Worm (Caenorhabditis elegans) whole organism, early embryonic: ENCODE data around the gene twk-18.

Experiments used
- ceh-36 ChIP-seq: sonication (generic microtip); optimal IDR thresholded peaks from 2 replicates; lab custom pipeline; 2016; ENCODE audit warnings: missing genetic modification characterization, inconsistent platforms, missing compliant biosample characterization
- ets-7 ChIP-seq: sonication (generic microtip); optimal IDR thresholded peaks from 2 replicates; lab custom pipeline; 2016; ENCODE audit warnings: missing genotype, missing genetic modification characterization, missing compliant biosample characterization
- flt-1 ChIP-seq: fragments of 200-800 bp; sonication (Bioruptor generic); IDR thresholded peaks from 2 replicates; pipeline ENCODE4 v1.3.6; 2022; ENCODE audit warnings: missing genetic modification characterization, missing compliant biosample characterization
- hmbx-1 ChIP-seq: sonication (generic microtip); optimal IDR thresholded peaks from 2 replicates; lab custom pipeline; 2016; ENCODE audit warnings: mild to moderate bottlenecking, missing genetic modification characterization, missing compliant biosample characterization
- hmg-4 ChIP-seq: fragments of 200-800 bp; sonication (Bioruptor generic); optimal IDR thresholded peaks from 2 replicates; lab custom pipeline; 2018; ENCODE audit warnings: mild to moderate bottlenecking, missing genetic modification characterization, missing compliant biosample characterization
- hnd-1 ChIP-seq: sonication (generic microtip); optimal IDR thresholded peaks from 2 replicates; lab custom pipeline; 2016; ENCODE audit warnings: missing genetic modification characterization, missing compliant biosample characterization
- sea-1 ChIP-seq: fragments of 200-800 bp; sonication (Bioruptor generic); conservative IDR thresholded peaks from 2 replicates; pipeline ENCODE4 v1.3.6; 2022; ENCODE audit warnings: missing genetic modification characterization, missing compliant biosample characterization
- tbx-11 ChIP-seq: fragments of 200-800 bp; sonication (Bioruptor generic); IDR thresholded peaks from 2 replicates; pipeline ENCODE4 v1.3.6; 2022; ENCODE audit warnings: missing genetic modification characterization, missing compliant biosample characterization
- tbx-37 ChIP-seq: fragments of 200-800 bp; sonication (Bioruptor generic); conservative IDR thresholded peaks from 2 replicates; pipeline ENCODE4 v1.3.6; 2022; ENCODE audit warnings: missing genetic modification reagents, missing genetic modification characterization, missing compliant biosample characterization

DNA sequence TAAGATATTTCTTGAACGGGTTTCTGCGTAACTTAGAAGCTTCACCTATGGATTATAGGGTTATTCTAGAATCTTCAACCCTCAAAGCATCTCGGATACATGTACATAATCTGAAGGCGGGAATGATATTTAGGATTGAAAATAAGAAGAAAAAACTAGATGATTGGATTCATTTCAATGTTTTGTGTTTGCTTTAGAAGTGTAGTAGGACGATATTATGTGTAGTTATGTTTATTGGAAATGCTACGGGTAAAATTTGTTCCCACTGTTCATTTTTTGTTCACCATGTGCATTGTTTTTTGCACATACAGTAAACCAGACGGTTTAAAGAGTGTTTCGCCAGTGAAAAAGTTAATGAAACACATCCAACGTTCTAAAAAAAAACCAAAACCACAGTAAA is 23.5 kb downstream of the twk-18 start:
- TF ChIP-seq hnd-1 (tag; lab: Kevin White, UChicago) (no peak), hmg-4 (GFP tag; lab: Kevin White, UChicago) (no peak), sea-1 (GFP tag; lab: Robert Waterston, UW) (no peak), flt-1 (GFP tag; lab: Robert Waterston, UW) (no peak), tbx-37 (GFP tag; lab: Robert Waterston, UW) (no peak), ets-7 (tag; lab: Kevin White, UChicago) (no peak), ceh-36 (no peak), tbx-11 (GFP tag; lab: Robert Waterston, UW) (no peak), hmbx-1 (tag; lab: Kevin White, UChicago) (no peak)
